Fruit fly (Drosophila melanogaster) whole organism, embryonic: ENCODE data around the gene CG5641.

ENCODE experiments used
- Bdp1 ChIP-seq: fragments of 200-800 bp; sonication (Bioruptor generic); optimal IDR thresholded peaks from 3 replicates; lab custom pipeline; 2016; ENCODE audit warnings: missing biosample characterization, missing genetic modification characterization
- CG10209 ChIP-seq: fragments of 200-800 bp; sonication (Bioruptor generic); optimal IDR thresholded peaks from 3 replicates; lab custom pipeline; 2017; ENCODE audit warnings: missing biosample characterization, mild to moderate bottlenecking, missing genetic modification characterization, missing genetic modification reagents
- CG10267 ChIP-seq: fragments of 200-800 bp; sonication (Bioruptor generic); optimal IDR thresholded peaks from 2 replicates; lab custom pipeline; 2018; ENCODE audit warnings: missing biosample characterization, mild to moderate bottlenecking, missing genetic modification characterization, moderate library complexity
- CG10321 ChIP-seq: fragments of 200-800 bp; sonication (Bioruptor generic); IDR thresholded peaks from 2 replicates; pipeline ENCODE4 v1.3.6; 2022; ENCODE audit warnings: missing biosample characterization, missing genetic modification characterization
- CG13775 ChIP-seq: fragments of 200-800 bp; sonication (Bioruptor generic); optimal IDR thresholded peaks from 3 replicates; lab custom pipeline; 2017; ENCODE audit warnings: missing biosample characterization, mild to moderate bottlenecking, missing genetic modification characterization
- CG14667 ChIP-seq: fragments of 200-800 bp; sonication (Bioruptor generic); IDR thresholded peaks from 2 replicates; pipeline ENCODE4 v1.3.6; 2022; ENCODE audit warnings: missing biosample characterization, missing genetic modification characterization
- CG14710 ChIP-seq: fragments of 200-800 bp; sonication (Bioruptor generic); optimal IDR thresholded peaks from 3 replicates; lab custom pipeline; 2019; ENCODE audit warnings: missing biosample characterization, mild to moderate bottlenecking, missing genetic modification characterization, moderate library complexity
- CG15073 ChIP-seq: fragments of 200-800 bp; sonication (Bioruptor generic); optimal IDR thresholded peaks from 2 replicates; lab custom pipeline; 2016; ENCODE audit warnings: missing biosample characterization, missing genetic modification characterization
- CG17361 ChIP-seq: fragments of 200-800 bp; sonication (Bioruptor generic); IDR thresholded peaks from 3 replicates; pipeline ENCODE4 v1.3.6; 2022; ENCODE audit warnings: missing biosample characterization, missing genetic modification characterization
- CG2712 ChIP-seq: fragments of 200-800 bp; optimal IDR thresholded peaks from 3 replicates; lab custom pipeline; 2019; ENCODE audit warnings: missing biosample characterization, mild to moderate bottlenecking, missing genetic modification characterization, moderate library complexity
- CG30403 ChIP-seq: fragments of 200-800 bp; sonication (Bioruptor generic); optimal IDR thresholded peaks from 3 replicates; lab custom pipeline; 2016; ENCODE audit warnings: missing biosample characterization, missing genetic modification characterization
- CG31441 ChIP-seq: fragments of 200-800 bp; sonication (Bioruptor generic); IDR thresholded peaks from 2 replicates; pipeline ENCODE4 v1.3.6; 2022; ENCODE audit warnings: missing biosample characterization, missing genetic modification characterization
- CG4617 ChIP-seq: fragments of 200-800 bp; sonication (Bioruptor generic); optimal IDR thresholded peaks from 3 replicates; lab custom pipeline; 2016; ENCODE audit warnings: missing biosample characterization, missing genetic modification characterization, borderline replicate concordance
- CG4707 ChIP-seq: fragments of 200-800 bp; sonication (Bioruptor generic); optimal IDR thresholded peaks from 2 replicates; lab custom pipeline; 2018; ENCODE audit warnings: missing biosample characterization, mild to moderate bottlenecking, missing genetic modification characterization, moderate library complexity
- CG5245 ChIP-seq: fragments of 200-800 bp; sonication (Bioruptor generic); optimal IDR thresholded peaks from 3 replicates; lab custom pipeline; 2016; ENCODE audit warnings: missing biosample characterization, missing genetic modification characterization
- CG7786 ChIP-seq: fragments of 200-800 bp; sonication (Bioruptor generic); optimal IDR thresholded peaks from 2 replicates; lab custom pipeline; 2016; ENCODE audit warnings: missing biosample characterization, missing genetic modification characterization
- CG8944 ChIP-seq: fragments of 200-800 bp; sonication (Bioruptor generic); optimal IDR thresholded peaks from 3 replicates; lab custom pipeline; 2016; ENCODE audit warnings: missing biosample characterization, missing genetic modification characterization
- CG9797 ChIP-seq: fragments of 200-800 bp; sonication (Bioruptor generic); optimal IDR thresholded peaks from 3 replicates; lab custom pipeline; 2018; ENCODE audit warnings: missing biosample characterization, mild to moderate bottlenecking, missing genetic modification characterization
- Camta ChIP-seq: fragments of 200-800 bp; sonication (Bioruptor generic); optimal IDR thresholded peaks from 2 replicates; lab custom pipeline; 2016; ENCODE audit warnings: missing biosample characterization, missing genetic modification characterization
- Dref ChIP-seq: fragments of 200-800 bp; sonication (Bioruptor generic); IDR thresholded peaks from 2 replicates; pipeline ENCODE4 v1.3.6; 2022; ENCODE audit warnings: missing biosample characterization, missing genetic modification characterization
- E2f1 ChIP-seq: fragments of 200-800 bp; sonication (Bioruptor generic); IDR thresholded peaks from 2 replicates; pipeline ENCODE4 v1.3.6; 2022; ENCODE audit warnings: missing biosample characterization, missing genetic modification characterization
- Hmr ChIP-seq: fragments of 200-800 bp; sonication (Bioruptor generic); optimal IDR thresholded peaks from 3 replicates; lab custom pipeline; 2017; ENCODE audit warnings: mild to moderate bottlenecking, missing biosample characterization, missing genetic modification reagents, missing genetic modification characterization
- Hr39 ChIP-seq: fragments of >200 bp; optimal IDR thresholded peaks from 2 replicates; lab custom pipeline; 2017
- Lhr ChIP-seq: fragments of 200-800 bp; sonication (Bioruptor generic); optimal IDR thresholded peaks from 3 replicates; lab custom pipeline; 2017; ENCODE audit warnings: mild to moderate bottlenecking, missing biosample characterization, missing genetic modification reagents, missing genetic modification characterization
- Meics ChIP-seq: fragments of 200-800 bp; sonication (Bioruptor generic); optimal IDR thresholded peaks from 2 replicates; lab custom pipeline; 2017; ENCODE audit warnings: missing biosample characterization, mild to moderate bottlenecking, missing genetic modification characterization
- Nf-YA ChIP-seq: fragments of 200-800 bp; sonication (Bioruptor generic); IDR thresholded peaks from 2 replicates; pipeline ENCODE4 v1.3.6; 2022; ENCODE audit warnings: missing biosample characterization, missing genetic modification characterization
- Nf-YB ChIP-seq: fragments of 200-800 bp; sonication (Bioruptor generic); optimal IDR thresholded peaks from 3 replicates; lab custom pipeline; 2019; ENCODE audit warnings: missing biosample characterization, mild to moderate bottlenecking, missing genetic modification characterization, moderate library complexity
- Nf-YC ChIP-seq: fragments of 200-800 bp; optimal IDR thresholded peaks from 3 replicates; lab custom pipeline; 2019; ENCODE audit warnings: missing biosample characterization, mild to moderate bottlenecking, missing genetic modification characterization, moderate library complexity
- NfI ChIP-seq: fragments of 200-800 bp; sonication (Bioruptor generic); optimal IDR thresholded peaks from 3 replicates; lab custom pipeline; 2018; ENCODE audit warnings: missing biosample characterization, mild to moderate bottlenecking, missing genetic modification characterization, moderate library complexity
- Optix ChIP-seq: fragments of 200-800 bp; sonication (Bioruptor generic); IDR thresholded peaks from 3 replicates; pipeline ENCODE4 v1.3.6; 2022; ENCODE audit warnings: missing biosample characterization, missing genetic modification characterization
- Rx ChIP-seq: fragments of 200-800 bp; sonication (Bioruptor generic); IDR thresholded peaks from 2 replicates; pipeline ENCODE4 v1.3.6; 2022; ENCODE audit warnings: missing biosample characterization, missing genetic modification characterization
- Scr ChIP-seq: fragments of 200-800 bp; sonication (Bioruptor generic); IDR thresholded peaks from 2 replicates; pipeline ENCODE4 v1.3.6; 2022; ENCODE audit warnings: missing biosample characterization, missing genetic modification characterization; ENCODE audit not compliant: partially characterized antibody
- Sin3A ChIP-seq: fragments of >200 bp; optimal IDR thresholded peaks from 2 replicates; lab custom pipeline; 2018
- Xbp1 ChIP-seq: fragments of 200-800 bp; sonication (Bioruptor generic); optimal IDR thresholded peaks from 3 replicates; lab custom pipeline; 2016; ENCODE audit warnings: missing biosample characterization, mild to moderate bottlenecking, missing genetic modification characterization
- aop ChIP-seq: fragments of 200-800 bp; sonication (Bioruptor generic); IDR thresholded peaks from 2 replicates; pipeline ENCODE4 v1.3.6; 2022; ENCODE audit warnings: missing biosample characterization, missing genetic modification characterization
- ci ChIP-seq: fragments of 200-800 bp; sonication (Bioruptor generic); IDR thresholded peaks from 3 replicates; pipeline ENCODE4 v1.3.6; 2022; ENCODE audit warnings: missing biosample characterization, missing genetic modification characterization
- crp ChIP-seq, 2 experiments: fragments of 200-800 bp; sonication (Bioruptor generic); optimal IDR thresholded peaks; 2 replicates in 1 of 2; 3 replicates in 1 of 2; lab custom pipeline; 2017; ENCODE audit warnings: missing biosample characterization in 2 of 2, missing genetic modification characterization in 2 of 2, mild to moderate bottlenecking in 1 of 2, moderate library complexity in 1 of 2
- dmrt11E ChIP-seq: fragments of 200-800 bp; sonication (Bioruptor generic); optimal IDR thresholded peaks from 3 replicates; lab custom pipeline; 2018; ENCODE audit warnings: missing biosample characterization, mild to moderate bottlenecking, missing genetic modification characterization, moderate library complexity
- gce ChIP-seq: fragments of 200-800 bp; sonication (Bioruptor generic); IDR thresholded peaks from 3 replicates; pipeline ENCODE4 v1.3.6; 2022; ENCODE audit warnings: missing biosample characterization, missing genetic modification characterization
- grn ChIP-seq: fragments of 200-800 bp; sonication (Bioruptor generic); optimal IDR thresholded peaks from 3 replicates; lab custom pipeline; 2017; ENCODE audit warnings: missing biosample characterization, missing genetic modification characterization
- hkb ChIP-seq, 2 experiments: fragments of 200-800 bp in 1 of 2; fragments of >200 bp in 1 of 2; sonication (Bioruptor generic) in 1 of 2; IDR thresholded peaks in 1 of 2; optimal IDR thresholded peaks in 1 of 2; 2 replicates each; pipeline versions ENCODE4 v1.3.6 to Lab custom; 2017 to 2022; ENCODE audit warnings: missing biosample characterization in 1 of 2, missing genetic modification characterization in 1 of 2
- inv ChIP-seq: fragments of 200-800 bp; sonication (Bioruptor generic); IDR thresholded peaks from 2 replicates; pipeline ENCODE4 v1.3.6; 2022; ENCODE audit warnings: missing biosample characterization, missing genetic modification characterization; ENCODE audit not compliant: partially characterized antibody
- prd ChIP-seq, 3 experiments: fragments of >200 bp in 2 of 3; fragments of 200-800 bp in 1 of 3; sonication (Bioruptor generic) in 1 of 3; optimal IDR thresholded peaks in 2 of 3; IDR thresholded peaks in 1 of 3; 2 replicates in 2 of 3; 3 replicates in 1 of 3; pipeline versions ENCODE4 v1.3.6 to Lab custom; 2017 to 2022; ENCODE audit warnings: missing biosample characterization in 1 of 3, missing genetic modification characterization in 1 of 3
- sens ChIP-seq: fragments of 200-800 bp; sonication (Bioruptor generic); peaks from one replicate; lab custom pipeline; 2016; ENCODE audit warnings: missing biosample characterization, missing genetic modification characterization
- unpg ChIP-seq: fragments of 200-800 bp; sonication (Bioruptor generic); optimal IDR thresholded peaks from 3 replicates; lab custom pipeline; 2018; ENCODE audit warnings: missing biosample characterization, mild to moderate bottlenecking, missing genetic modification characterization, moderate library complexity
- usp ChIP-seq: fragments of >200 bp; optimal IDR thresholded peaks from 2 replicates; lab custom pipeline; 2017; ENCODE audit warnings: missing biosample characterization, missing genetic modification characterization
- vfl ChIP-seq: fragments of 200-800 bp; sonication (Bioruptor generic); optimal IDR thresholded peaks from 2 replicates; lab custom pipeline; 2016; ENCODE audit warnings: missing biosample characterization, missing genetic modification characterization
- vnd ChIP-seq: fragments of 200-800 bp; sonication (Bioruptor generic); IDR thresholded peaks from 3 replicates; pipeline ENCODE4 v1.3.6; 2022; ENCODE audit warnings: missing biosample characterization, missing genetic modification characterization; ENCODE audit not compliant: partially characterized antibody
- vvl ChIP-seq: fragments of 200-800 bp; sonication (Bioruptor generic); IDR thresholded peaks from 2 replicates; pipeline ENCODE4 v1.3.6; 2022; ENCODE audit warnings: missing biosample characterization, missing genetic modification characterization

Gene CG5641

dm6 chr3R:12425510-12426309, 3.4 kb downstream of the CG5641 start, which contains the start of gene Pp1-87B:
Pp1-87B (minus strand) TSS chr3R:12425917.
- TF ChIP-seq gce (no peak), sens (no peak), crp (GFP tag; optimal IDR thresholded peaks at IDR 0.05; lab: Kevin White, UChicago) (peak in 1 of 2 experiments; percentile 8), CG4617 (GFP tag; lab: Kevin White, UChicago) (no peak), Rx (GFP tag; lab: Robert Waterston, UW) (no peak), vnd (peak; percentile 56; the same call in 2 of the 3 replicates), Bdp1 (GFP tag; lab: Kevin White, UChicago) (no peak), CG15073 (GFP tag; lab: Kevin White, UChicago) (no peak), Dref (GFP tag; lab: Robert Waterston, UW) (peak; percentile 66), grn (GFP tag; lab: Kevin White, UChicago) (no peak), hkb (optimal IDR thresholded peaks at IDR 0.05; lab: Kevin White, UChicago) (peak; percentile 92), hkb (GFP tag; IDR thresholded peaks at IDR 0.05; lab: Robert Waterston, UW) (no peak), CG10267 (tag; lab: Kevin White, UChicago) (peak; percentile 16), Hr39 (no peak), E2f1 (GFP tag; lab: Robert Waterston, UW) (no peak), CG17361 (GFP tag; lab: Robert Waterston, UW) (peak; percentile 80), unpg (no peak), CG14667 (no peak), CG30403 (GFP tag; lab: Kevin White, UChicago) (peak; percentile 39), NfI (GFP tag; lab: Kevin White, UChicago) (no peak), CG14710 (tag; lab: Kevin White, UChicago) (peak; percentile 76), Scr (no peak), CG5245 (GFP tag; lab: Kevin White, UChicago) (no peak), Optix (GFP tag; lab: Robert Waterston, UW) (no peak), dmrt11E (tag; lab: Kevin White, UChicago) (no peak), vvl (GFP tag; lab: Robert Waterston, UW) (peak; percentile 25; the same call in 1 of the 2 replicates), Nf-YB (GFP tag; lab: Kevin White, UChicago) (peak; percentile 13), vfl (no peak), prd (optimal IDR thresholded peaks at IDR 0.05; lab: Kevin White, UChicago) (no peak), prd (GFP tag; IDR thresholded peaks at IDR 0.05; lab: Robert Waterston, UW) (peak; percentile 22; the same call in 1 of the 3 replicates), CG31441 (GFP tag; lab: Robert Waterston, UW) (peak; percentile 25; the same call in 1 of the 2 replicates), aop (GFP tag; lab: Robert Waterston, UW) (no peak), ci (GFP tag; lab: Robert Waterston, UW) (0 out of 3 replicates have a peak, but pooled peaks have one; percentile 5), CG10321 (peak; percentile 91), Meics (GFP tag; lab: Kevin White, UChicago) (peak; percentile 56), CG13775 (GFP tag; lab: Kevin White, UChicago) (peak; percentile 34), Camta (GFP tag; lab: Kevin White, UChicago) (peak; percentile 13), CG10209 (GFP tag; lab: Kevin White, UChicago) (peak; percentile 18), CG2712 (peak; percentile 10), CG9797 (GFP tag; lab: Kevin White, UChicago) (peak; percentile 49), Lhr (GFP tag; lab: Kevin White, UChicago) (peak; percentile 85), Nf-YC (tag; lab: Kevin White, UChicago) (peak; percentile 46), CG8944 (GFP tag; lab: Kevin White, UChicago) (no peak), Xbp1 (GFP tag; lab: Kevin White, UChicago) (peak; percentile 4), Hmr (GFP tag; lab: Kevin White, UChicago) (peak; percentile 32), Sin3A (lab: Kevin White, UChicago) (peak; percentile 100), usp (GFP tag; lab: Kevin White, UChicago) (no peak), CG7786 (GFP tag; lab: Kevin White, UChicago) (peak; percentile 2), inv (GFP tag; lab: Robert Waterston, UW) (peak; percentile 25; the same call in 1 of the 2 replicates), CG4707 (no peak), Nf-YA (GFP tag; lab: Robert Waterston, UW) (no peak)
